Fruit fly (Drosophila melanogaster): ENCODE measurements around the gene jigr1.

The jigr1 gene

dm6 chr3R:25631079-25631478 lies 6.6 kb upstream of the jigr1 start (continued):
- TF ChIP-seq CG1647 (GFP tag; optimal IDR thresholded peaks at IDR 0.05) (peak; percentile 40), Trl (optimal IDR thresholded peaks at IDR 0.05) (no peak), Trl (GFP tag; optimal IDR thresholded peaks at IDR 0.05) (peak; percentile 62), CG13287 (GFP tag; IDR thresholded peaks at IDR 0.05; ENCODE audit: partially characterized antibody) (no peak), CG14014 (GFP tag; IDR thresholded peaks at IDR 0.05) (peak; percentile 73), CG13624 (GFP tag; optimal IDR thresholded peaks at IDR 0.05) (peak; percentile 84), ftz-f1 (GFP tag; optimal IDR thresholded peaks at IDR 0.05) (no peak), pum (GFP tag; optimal IDR thresholded peaks at IDR 0.05) (peak; percentile 65), Doc2 (GFP tag; IDR thresholded peaks at IDR 0.05) (no peak), CrebB (tag; optimal IDR thresholded peaks at IDR 0.05) (peak; percentile 39), ssp (GFP tag; IDR thresholded peaks at IDR 0.05) (peak; percentile 25; the same call in 1 of the 2 replicates), dan (GFP tag; IDR thresholded peaks at IDR 0.05) (no peak), CG2120 (GFP tag; optimal IDR thresholded peaks at IDR 0.05) (peak; percentile 73), CG10366 (GFP tag; IDR thresholded peaks at IDR 0.05) (peak; percentile 77), CG6254 (GFP tag; optimal IDR thresholded peaks at IDR 0.05) (peak; percentile 27), lbe (GFP tag; optimal IDR thresholded peaks at IDR 0.05) (no peak), CG17328 (GFP tag; IDR thresholded peaks at IDR 0.05) (peak; percentile 76), CG2129 (GFP tag; IDR thresholded peaks at IDR 0.05; ENCODE audit: partially characterized antibody) (no peak), B-H1 (GFP tag; IDR thresholded peaks at IDR 0.05) (peak; percentile 64), Lhr (GFP tag; optimal IDR thresholded peaks at IDR 0.05) (no peak), unc-4 (GFP tag; IDR thresholded peaks at IDR 0.05; ENCODE audit: partially characterized antibody) (no peak), Gsc (GFP tag; IDR thresholded peaks at IDR 0.05) (0 out of 2 replicates have a peak, but pooled peaks have one; percentile 41), sisA (GFP tag; IDR thresholded peaks at IDR 0.05) (peak; percentile 79), dpn (GFP tag; optimal IDR thresholded peaks at IDR 0.05) (peak; percentile 60 to 67), CG8388 (GFP tag; optimal IDR thresholded peaks at IDR 0.05) (peak; percentile 59), CTCF (GFP tag; optimal IDR thresholded peaks at IDR 0.05) (no peak), tap (tag; optimal IDR thresholded peaks at IDR 0.05) (peak; percentile 55), CG4404 (GFP tag; IDR thresholded peaks at IDR 0.05) (peak; percentile 49; the same call in 1 of the 2 replicates), Kr (GFP tag; optimal IDR thresholded peaks at IDR 0.05) (no peak), bab2 (GFP tag; optimal IDR thresholded peaks at IDR 0.05) (peak; percentile 61), fd64A (GFP tag; optimal IDR thresholded peaks at IDR 0.05) (peak; percentile 13), CG18619 (GFP tag; optimal IDR thresholded peaks at IDR 0.05) (peak; percentile 47), CG1792 (GFP tag; optimal IDR thresholded peaks at IDR 0.05) (peak; percentile 61), CG2199 (GFP tag; IDR thresholded peaks at IDR 0.05) (no peak), Xrp1 (GFP tag; IDR thresholded peaks at IDR 0.05) (peak; percentile 83), z (GFP tag; IDR thresholded peaks at IDR 0.05) (no peak), pan (optimal IDR thresholded peaks at IDR 0.05) (no peak), pan (GFP tag; optimal IDR thresholded peaks at IDR 0.05 in 1 of 2, IDR thresholded peaks at IDR 0.05 in 1 of 2) (peak in 1 of 2 experiments; percentile 75), p53 (GFP tag; optimal IDR thresholded peaks at IDR 0.05) (no peak), twi (tag; optimal IDR thresholded peaks at IDR 0.05) (no peak), jing (GFP tag; optimal IDR thresholded peaks at IDR 0.05) (peak; percentile 53), tio (GFP tag; optimal IDR thresholded peaks at IDR 0.05) (peak; percentile 63), CG2678 (tag; optimal IDR thresholded peaks at IDR 0.05) (peak; percentile 78), CG8924 (tag; optimal IDR thresholded peaks at IDR 0.05) (peak; percentile 47), CG32532 (GFP tag; IDR thresholded peaks at IDR 0.05) (peak; percentile 75), ro (GFP tag; IDR thresholded peaks at IDR 0.05) (no peak), zfh1 (GFP tag; IDR thresholded peaks at IDR 0.05) (peak; percentile 72), dmrt99B (tag; optimal IDR thresholded peaks at IDR 0.05) (peak; percentile 80), Sox100B (GFP tag; optimal IDR thresholded peaks at IDR 0.05) (no peak), ci (GFP tag; IDR thresholded peaks at IDR 0.05) (peak; percentile 88), CG4617 (GFP tag; optimal IDR thresholded peaks at IDR 0.05; ENCODE audit: borderline replicate concordance) (no peak), fru (optimal IDR thresholded peaks at IDR 0.05) (no peak), CG13123 (GFP tag; optimal IDR thresholded peaks at IDR 0.05) (peak; percentile 10)
